Worm (Caenorhabditis elegans): ENCODE measurements around the gene M01H9.5.

Gene M01H9.5

DNA sequence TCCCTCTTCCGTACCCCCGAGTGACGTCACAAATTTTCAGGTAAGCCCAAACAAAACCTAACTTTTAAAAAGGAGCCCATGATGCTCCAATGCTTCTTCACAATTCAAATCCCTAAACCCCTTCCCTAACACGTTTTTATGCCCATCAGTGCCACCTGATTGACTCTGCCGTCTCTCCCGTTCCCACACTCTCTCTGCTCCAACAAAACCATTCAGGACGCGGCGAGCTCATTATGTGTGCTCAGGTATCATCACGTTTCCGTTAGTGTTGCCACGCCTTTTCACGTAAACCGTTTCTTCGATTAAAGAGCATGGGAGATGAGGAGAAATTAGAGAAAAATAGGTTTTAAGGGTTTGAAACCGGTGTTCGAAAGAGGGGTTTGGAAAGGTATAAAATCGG, 2.2 kb upstream of the M01H9.5 start, which contains the start of gene M01H9.2:
Gene M01H9.2, minus strand, starts transcription at position 101 of the 400 bp plus-strand sequence.
- no peak for TF ChIP-seq ref-2 (tag; optimal IDR thresholded peaks at IDR 0.05)

DNA sequence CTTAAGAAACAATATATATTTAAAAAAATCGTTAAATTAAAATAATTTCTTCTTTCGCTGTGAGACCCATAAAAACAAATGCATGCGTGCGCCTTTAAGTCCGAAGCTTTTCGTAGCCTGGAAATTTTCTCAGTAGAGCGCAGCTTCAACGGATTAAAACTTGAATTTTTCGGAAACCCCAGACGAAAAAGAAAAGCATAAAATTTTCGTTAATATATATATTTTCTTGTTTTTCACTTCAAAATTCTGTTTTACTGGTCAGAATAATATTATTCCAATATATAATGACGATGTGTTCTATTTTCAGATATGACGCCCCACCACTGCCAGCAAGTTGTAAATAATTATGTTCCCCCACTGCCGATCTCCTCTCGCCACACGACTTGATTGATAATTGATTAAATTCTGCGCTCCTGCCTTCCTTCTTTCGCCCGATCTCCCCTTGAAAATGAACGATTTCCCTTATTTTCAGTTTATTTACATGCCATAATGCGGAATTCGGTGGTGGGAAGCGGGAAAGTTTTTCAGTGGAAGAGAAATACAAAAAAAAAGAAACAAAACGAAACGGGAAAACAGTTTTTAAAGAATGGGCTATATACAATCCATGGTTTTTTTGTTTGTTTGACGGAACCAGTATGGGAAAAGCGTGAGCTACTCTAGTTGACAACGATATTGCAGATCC, 2.9 kb downstream of the M01H9.5 start:
- TF ChIP-seq hlh-8 (tag; optimal IDR thresholded peaks at IDR 0.05) (no peak), hlh-30 (tag; optimal IDR thresholded peaks at IDR 0.05; ENCODE audit: insufficient read depth) (no peak), ets-4 (tag; optimal IDR thresholded peaks at IDR 0.05) (no peak), ama-1 (optimal IDR thresholded peaks at IDR 0.05) (peak; percentile 40)

DNA sequence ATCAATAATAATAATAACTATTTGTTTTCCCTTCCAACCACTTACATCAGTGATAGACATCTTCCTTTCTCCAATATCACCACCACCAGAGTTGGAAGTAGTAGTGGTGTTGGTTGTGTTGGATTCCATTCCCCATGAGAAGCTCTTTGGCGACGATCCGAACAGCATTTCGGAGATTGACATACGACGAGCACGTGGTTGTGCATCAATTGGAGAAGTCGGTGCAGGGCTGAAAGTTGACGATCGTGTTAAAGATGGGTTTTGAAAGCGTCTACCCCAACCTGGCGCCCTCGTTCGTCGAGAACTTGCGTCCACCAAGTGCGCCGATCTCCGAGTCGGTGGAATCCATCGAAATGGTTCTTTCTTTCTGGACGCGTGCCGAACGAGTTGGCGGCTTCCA, 3.8 kb downstream of the M01H9.5 start:
- TF ChIP-seq unc-3 (GFP tag; conservative IDR thresholded peaks at IDR 0.05) (no peak), unc-3 (tag; optimal IDR thresholded peaks at IDR 0.05) (no peak), unc-55 (GFP tag; optimal IDR thresholded peaks at IDR 0.05) (no peak), sox-4 (tag; optimal IDR thresholded peaks at IDR 0.05) (no peak), pha-2 (tag; optimal IDR thresholded peaks at IDR 0.05) (no peak), unc-86 (tag; optimal IDR thresholded peaks at IDR 0.05) (no peak), fax-1 (tag; optimal IDR thresholded peaks at IDR 0.05) (no peak), ceh-2 (tag; optimal IDR thresholded peaks at IDR 0.05) (no peak), lim-6 (tag; optimal IDR thresholded peaks at IDR 0.05) (no peak), eyg-1 (tag; optimal IDR thresholded peaks at IDR 0.05) (no peak), hlh-30 (tag; optimal IDR thresholded peaks at IDR 0.05; ENCODE audit: insufficient read depth) (no peak), mec-3 (tag; optimal IDR thresholded peaks at IDR 0.05; ENCODE audit: borderline replicate concordance) (no peak), ceh-30 (tag; optimal IDR thresholded peaks at IDR 0.05) (no peak), ceh-19 (GFP tag; optimal IDR thresholded peaks at IDR 0.05) (no peak), hlh-6 (tag; optimal IDR thresholded peaks at IDR 0.05) (no peak), ceh-48 (tag; optimal IDR thresholded peaks at IDR 0.05) (no peak)

DNA sequence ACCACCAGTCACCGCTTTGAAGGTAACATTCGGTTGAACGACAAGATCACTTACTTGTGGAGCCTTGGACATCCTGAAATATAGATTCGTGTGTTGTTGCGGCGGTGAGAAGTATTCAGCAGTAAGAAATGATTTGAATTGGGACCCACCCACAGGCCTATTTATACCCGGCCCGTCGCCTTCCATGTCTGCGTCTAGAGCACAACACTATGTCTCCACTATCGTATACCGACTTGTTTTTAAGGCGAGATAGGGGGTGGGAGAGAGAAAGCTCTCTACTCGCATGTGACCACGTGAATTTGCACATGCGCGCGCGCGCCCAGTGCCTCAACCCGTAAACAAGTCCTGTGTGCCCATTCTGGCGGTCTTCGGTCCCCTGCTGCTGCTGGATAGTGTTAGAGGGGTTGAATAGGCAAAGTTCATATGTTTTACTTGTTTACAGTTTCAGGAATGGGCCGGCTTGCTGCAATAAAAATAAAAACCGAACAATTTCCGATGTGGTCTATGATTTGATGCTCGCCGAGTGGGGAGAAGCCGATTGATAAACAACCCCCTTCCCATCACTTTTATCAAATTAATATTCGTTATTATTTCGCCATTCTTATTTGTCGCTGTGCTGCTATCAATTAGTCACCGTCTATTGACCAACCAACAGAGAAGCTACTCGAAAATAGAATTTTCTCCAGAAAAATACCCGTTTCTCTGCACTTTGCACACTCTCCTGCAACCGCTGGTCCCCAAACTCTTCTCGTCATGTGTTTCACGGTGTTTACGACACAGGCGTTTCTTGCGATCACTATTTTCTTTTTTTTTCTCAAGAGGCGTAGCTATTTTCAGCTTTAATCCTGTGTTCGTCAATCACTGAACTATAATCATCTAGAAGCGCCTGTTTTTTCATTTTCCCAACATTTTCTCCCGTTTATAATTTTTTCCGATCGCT, 4.8 kb downstream of the M01H9.5 start:
- TF ChIP-seq elt-4 (tag; optimal IDR thresholded peaks at IDR 0.05) (no peak), ceh-31 (tag; optimal IDR thresholded peaks at IDR 0.05) (peak; percentile 19), pha-4 (tag; optimal IDR thresholded peaks at IDR 0.05) (no peak), eyg-1 (tag; optimal IDR thresholded peaks at IDR 0.05) (no peak), hlh-30 (tag; optimal IDR thresholded peaks at IDR 0.05; ENCODE audit: insufficient read depth) (peak; percentile 89), pha-2 (tag; optimal IDR thresholded peaks at IDR 0.05) (no peak), madf-2 (tag; optimal IDR thresholded peaks at IDR 0.05) (no peak), F13H6.1 (tag; optimal IDR thresholded peaks at IDR 0.05) (no peak), ceh-18 (tag; optimal IDR thresholded peaks at IDR 0.05) (peak; percentile 6)

DNA sequence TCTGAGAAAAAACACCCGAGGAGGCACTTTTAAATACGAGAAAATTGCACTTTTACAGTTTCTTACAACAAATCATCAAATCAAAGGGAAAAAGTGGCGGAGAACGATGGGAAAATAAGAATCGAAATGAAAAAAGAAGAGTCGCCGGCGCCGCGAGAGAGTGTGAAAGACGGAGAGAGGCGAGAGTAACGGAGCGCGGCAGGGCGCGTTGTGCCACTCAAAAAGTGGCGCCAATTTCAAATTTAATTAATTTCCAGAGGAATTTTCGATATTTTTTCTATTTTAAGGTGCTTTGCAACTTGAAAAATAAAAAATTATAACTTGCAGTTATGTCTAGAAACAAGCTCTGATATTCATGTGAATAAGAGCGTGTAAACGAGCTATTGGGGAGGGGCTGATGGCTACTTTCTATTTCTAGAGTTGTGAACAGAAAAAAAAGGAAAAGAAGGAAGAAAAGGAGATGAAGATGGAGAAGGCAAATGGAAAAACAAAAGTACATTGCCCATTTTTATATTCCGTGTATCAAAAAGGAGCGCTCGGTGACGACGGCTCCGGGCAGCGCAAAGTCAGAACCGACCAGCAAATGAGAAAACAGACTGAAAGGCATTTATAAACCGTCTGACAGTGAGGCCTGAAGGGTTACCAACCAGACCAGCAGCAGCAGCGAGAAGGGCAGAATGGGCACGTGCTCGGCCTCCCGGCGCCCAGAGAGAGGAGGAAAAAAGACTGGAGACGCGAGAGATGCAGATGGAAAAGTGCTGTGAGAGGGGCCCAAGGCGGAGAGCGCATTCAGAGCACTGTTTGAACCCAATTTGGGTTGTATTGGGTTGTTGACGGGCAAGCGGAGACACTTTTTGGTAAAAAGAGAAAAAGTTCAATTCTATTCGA, 5.8 kb downstream of the M01H9.5 start:
- TF ChIP-seq hlh-6 (tag; optimal IDR thresholded peaks at IDR 0.05) (no peak), C08G9.2 (tag; optimal IDR thresholded peaks at IDR 0.05) (peak; percentile 30), unc-42 (tag; optimal IDR thresholded peaks at IDR 0.05) (peak; percentile 21), ceh-14 (tag; optimal IDR thresholded peaks at IDR 0.05) (no peak), ceh-31 (tag; optimal IDR thresholded peaks at IDR 0.05) (peak; percentile 23)

All from whole organism, late embryonic.